Worm (Caenorhabditis elegans) whole organism, late embryonic: Measurements from ENCODE around the gene Y47D3A.31.

Experiments used
- T23F11.4 ChIP-seq: fragments of 200-800 bp; sonication (Bioruptor generic); optimal IDR thresholded peaks from 2 replicates; lab custom pipeline; 2018; ENCODE audit warnings: mild to moderate bottlenecking, missing genetic modification characterization, missing compliant biosample characterization
- ama-1 ChIP-seq: fragments of 150-350 bp; optimal IDR thresholded peaks from 2 replicates; lab custom pipeline; 2014
- ceh-22 ChIP-seq: sonication (generic microtip); optimal IDR thresholded peaks from 2 replicates; lab custom pipeline; 2017; ENCODE audit warnings: missing biosample characterization, missing genetic modification characterization
- dmd-4 ChIP-seq: sonication (generic microtip); optimal IDR thresholded peaks from 2 replicates; lab custom pipeline; 2016; ENCODE audit warnings: borderline replicate concordance, missing genetic modification characterization, missing compliant biosample characterization
- lin-11 ChIP-seq: fragments of 200-800 bp; sonication (Bioruptor generic); optimal IDR thresholded peaks from 2 replicates; lab custom pipeline; 2018; ENCODE audit warnings: mild to moderate bottlenecking, missing genetic modification characterization, missing compliant biosample characterization
- sdc-2 ChIP-seq: sonication (generic microtip); optimal IDR thresholded peaks from 2 replicates; lab custom pipeline; 2016; ENCODE audit warnings: missing genotype, missing genetic modification characterization, missing compliant biosample characterization

- TF ChIP-seq ama-1 (lab: Kevin White, UChicago), result no peak
- no peak for TF ChIP-seq dmd-4 (tag; lab: Kevin White, UChicago)
- no peak for TF ChIP-seq sdc-2 (tag; lab: Kevin White, UChicago)
- TF ChIP-seq ceh-22, result no peak
- TF ChIP-seq lin-11 (tag; lab: Kevin White, UChicago), result no peak
- no peak for TF ChIP-seq T23F11.4 (GFP tag; lab: Kevin White, UChicago)
Observed at ce11 chrIII:11113845-11114244, 43.2 kb downstream of the Y47D3A.31 start.
